Fruit fly (Drosophila melanogaster): ENCODE data around the gene CG33509.

The CG33509 gene

dm6 chr2L:21070825-21071224 is 15.5 kb downstream of the CG33509 start:
- no peak for TF ChIP-seq pan (optimal IDR thresholded peaks at IDR 0.05)
- no peak for TF ChIP-seq EcR (GFP tag; optimal IDR thresholded peaks at IDR 0.05)

dm6 chr2L:21069776-21070175 is 16.5 kb downstream of the CG33509 start:
- no peak for TF ChIP-seq usp (GFP tag; optimal IDR thresholded peaks at IDR 0.05)

- TF ChIP-seq EcR (GFP tag; optimal IDR thresholded peaks at IDR 0.05): no peak
Measured at dm6 chr2L:21067137-21067536, 19.2 kb downstream of the CG33509 start.

- TF ChIP-seq pan (optimal IDR thresholded peaks at IDR 0.05) (no peak), Dll (optimal IDR thresholded peaks at IDR 0.05) (no peak), usp (GFP tag; optimal IDR thresholded peaks at IDR 0.05) (no peak), EcR (GFP tag; optimal IDR thresholded peaks at IDR 0.05) (no peak), CG8478 (optimal IDR thresholded peaks at IDR 0.05) (no peak), psq (optimal IDR thresholded peaks at IDR 0.05) (no peak)
Measured at dm6 chr2L:21065889-21066288, 20.4 kb downstream of the CG33509 start.

- TF ChIP-seq EcR (GFP tag; optimal IDR thresholded peaks at IDR 0.05) (no peak), usp (GFP tag; optimal IDR thresholded peaks at IDR 0.05) (no peak), Dll (optimal IDR thresholded peaks at IDR 0.05) (no peak)
Measured at dm6 chr2L:21062611-21063010, 23.7 kb downstream of the CG33509 start.

dm6 chr2L:21061591-21061990 is 24.7 kb downstream of the CG33509 start:
- TF ChIP-seq pan (optimal IDR thresholded peaks at IDR 0.05) (no peak), CG8478 (optimal IDR thresholded peaks at IDR 0.05) (no peak), usp (GFP tag; optimal IDR thresholded peaks at IDR 0.05) (no peak), psq (optimal IDR thresholded peaks at IDR 0.05) (no peak), EcR (GFP tag; optimal IDR thresholded peaks at IDR 0.05) (no peak), Dll (optimal IDR thresholded peaks at IDR 0.05) (no peak)

- TF ChIP-seq Dll (optimal IDR thresholded peaks at IDR 0.05): no peak
- TF ChIP-seq CG8478 (optimal IDR thresholded peaks at IDR 0.05): no peak
- TF ChIP-seq psq (optimal IDR thresholded peaks at IDR 0.05): no peak
- no peak for TF ChIP-seq pan (optimal IDR thresholded peaks at IDR 0.05)
- TF ChIP-seq EcR (GFP tag; optimal IDR thresholded peaks at IDR 0.05): no peak
- TF ChIP-seq usp (GFP tag; optimal IDR thresholded peaks at IDR 0.05): no peak
Measured at dm6 chr2L:21053623-21054022, 32.7 kb downstream of the CG33509 start.

dm6 chr2L:21052783-21053463 is 33.4 kb downstream of the CG33509 start, which contains the start of gene Itgbn:
Gene Itgbn (plus strand): TSS chr2L:21053033.
- TF ChIP-seq psq (optimal IDR thresholded peaks at IDR 0.05) (no peak), EcR (GFP tag; optimal IDR thresholded peaks at IDR 0.05) (no peak), Dll (optimal IDR thresholded peaks at IDR 0.05) (no peak), usp (GFP tag; optimal IDR thresholded peaks at IDR 0.05) (no peak), CG8478 (optimal IDR thresholded peaks at IDR 0.05) (no peak), pan (optimal IDR thresholded peaks at IDR 0.05) (no peak)

- TF ChIP-seq CG8478 (optimal IDR thresholded peaks at IDR 0.05) (peak; percentile 26), Dll (optimal IDR thresholded peaks at IDR 0.05) (no peak), pan (optimal IDR thresholded peaks at IDR 0.05) (no peak), EcR (GFP tag; optimal IDR thresholded peaks at IDR 0.05) (no peak)
Measured at dm6 chr2L:21051873-21052736, 34.2 kb downstream of the CG33509 start, which contains the start of gene CG42238. Gene CG42238 (minus strand): TSS chr2L:21052164.

dm6 chr2L:21040719-21041118 is 45.6 kb downstream of the CG33509 start:
- TF ChIP-seq EcR (GFP tag; optimal IDR thresholded peaks at IDR 0.05): no peak
- no peak for TF ChIP-seq psq (optimal IDR thresholded peaks at IDR 0.05)
- no peak for TF ChIP-seq Dll (optimal IDR thresholded peaks at IDR 0.05)
- TF ChIP-seq usp (GFP tag; optimal IDR thresholded peaks at IDR 0.05): no peak
- no peak for TF ChIP-seq pan (optimal IDR thresholded peaks at IDR 0.05)
- TF ChIP-seq CG8478 (optimal IDR thresholded peaks at IDR 0.05): no peak

- TF ChIP-seq CG8478 (optimal IDR thresholded peaks at IDR 0.05): no peak
- TF ChIP-seq usp (GFP tag; optimal IDR thresholded peaks at IDR 0.05): no peak
- TF ChIP-seq Dll (optimal IDR thresholded peaks at IDR 0.05): no peak
- TF ChIP-seq EcR (GFP tag; optimal IDR thresholded peaks at IDR 0.05): no peak
- no peak for TF ChIP-seq psq (optimal IDR thresholded peaks at IDR 0.05)
- no peak for TF ChIP-seq pan (optimal IDR thresholded peaks at IDR 0.05)
Measured at dm6 chr2L:21039569-21040159, 46.6 kb downstream of the CG33509 start.

- TF ChIP-seq EcR (GFP tag; optimal IDR thresholded peaks at IDR 0.05): no peak
- TF ChIP-seq CG8478 (optimal IDR thresholded peaks at IDR 0.05): no peak
- no peak for TF ChIP-seq usp (GFP tag; optimal IDR thresholded peaks at IDR 0.05)
- TF ChIP-seq Dll (optimal IDR thresholded peaks at IDR 0.05): no peak
- no peak for TF ChIP-seq psq (optimal IDR thresholded peaks at IDR 0.05)
- TF ChIP-seq pan (optimal IDR thresholded peaks at IDR 0.05): no peak
Measured at dm6 chr2L:21038723-21039122, 47.6 kb downstream of the CG33509 start.
